Worm (Caenorhabditis elegans): ENCODE data around the gene F08B12.4.

DNA sequence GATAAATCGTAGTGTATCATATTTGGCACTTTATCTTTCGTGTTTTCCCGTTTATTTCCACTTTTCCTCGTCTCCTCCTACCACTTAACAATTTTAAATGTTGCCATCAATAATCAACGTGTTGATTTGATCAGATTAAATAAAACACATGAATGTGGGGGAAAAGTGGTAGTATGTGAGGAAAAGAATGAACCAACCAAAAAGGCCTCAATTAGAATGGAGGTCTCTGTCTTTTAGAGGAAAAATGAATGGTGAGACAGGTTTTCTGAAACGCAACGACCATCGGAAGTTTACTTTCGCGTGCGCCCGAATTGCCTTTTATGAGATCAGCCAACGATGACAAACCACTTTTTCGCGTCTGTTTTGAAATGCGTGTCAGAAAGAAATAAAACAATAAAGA is 44.8 kb upstream of the F08B12.4 start:
- TF ChIP-seq nhr-11 (tag; optimal IDR thresholded peaks at IDR 0.05), result no peak
- no peak for TF ChIP-seq ceh-9 (tag; optimal IDR thresholded peaks at IDR 0.05)
- no peak for TF ChIP-seq pha-4 (tag; optimal IDR thresholded peaks at IDR 0.05)
- no peak for TF ChIP-seq elt-4 (tag; optimal IDR thresholded peaks at IDR 0.05)
- TF ChIP-seq zip-5 (tag; optimal IDR thresholded peaks at IDR 0.05), result no peak
- TF ChIP-seq dmd-4 (tag; optimal IDR thresholded peaks at IDR 0.05; ENCODE audit: borderline replicate concordance), result no peak
- no peak for TF ChIP-seq K02D7.2 (tag; optimal IDR thresholded peaks at IDR 0.05)
- no peak for TF ChIP-seq npax-4 (tag; optimal IDR thresholded peaks at IDR 0.05)
- no peak for TF ChIP-seq ama-1 (optimal IDR thresholded peaks at IDR 0.05)
- TF ChIP-seq tbx-2 (tag; optimal IDR thresholded peaks at IDR 0.05), result no peak
- no peak for TF ChIP-seq rnt-1 (tag; optimal IDR thresholded peaks at IDR 0.05)
- TF ChIP-seq sdc-2 (tag; optimal IDR thresholded peaks at IDR 0.05), result no peak
- no peak for TF ChIP-seq hlh-13 (GFP tag; optimal IDR thresholded peaks at IDR 0.05)

All from whole organism, late embryonic.